Worm (Caenorhabditis elegans) whole organism, early embryonic: Measurements from ENCODE around the gene sdc-1.

Experiments
- F13C5.2 ChIP-seq: sonication (generic microtip); optimal IDR thresholded peaks from 2 replicates; lab custom pipeline; 2017; ENCODE audit warnings: mild to moderate bottlenecking, missing genetic modification characterization, inconsistent platforms, missing compliant biosample characterization
- aly-1 ChIP-seq: sonication (generic microtip); optimal IDR thresholded peaks from 2 replicates; lab custom pipeline; 2016; ENCODE audit warnings: missing genetic modification characterization, missing compliant biosample characterization
- ama-1 ChIP-seq: fragments of 150-350 bp; optimal IDR thresholded peaks from 2 replicates; lab custom pipeline; 2014
- ceh-13 ChIP-seq: fragments of 200-800 bp; sonication (Bioruptor generic); optimal IDR thresholded peaks from 2 replicates; lab custom pipeline; 2018; ENCODE audit warnings: mild to moderate bottlenecking, missing genetic modification characterization, missing compliant biosample characterization
- flt-1 ChIP-seq: fragments of 200-800 bp; sonication (Bioruptor generic); IDR thresholded peaks from 2 replicates; pipeline ENCODE4 v1.3.6; 2022; ENCODE audit warnings: missing genetic modification characterization, missing compliant biosample characterization
- hmbx-1 ChIP-seq: sonication (generic microtip); optimal IDR thresholded peaks from 2 replicates; lab custom pipeline; 2016; ENCODE audit warnings: mild to moderate bottlenecking, missing genetic modification characterization, missing compliant biosample characterization
- hnd-1 ChIP-seq: sonication (generic microtip); optimal IDR thresholded peaks from 2 replicates; lab custom pipeline; 2016; ENCODE audit warnings: missing genetic modification characterization, missing compliant biosample characterization
- pes-1 ChIP-seq: fragments of 200-800 bp; sonication (Bioruptor generic); IDR thresholded peaks from 2 replicates; pipeline ENCODE4 v1.3.6; 2022; ENCODE audit warnings: missing genetic modification reagents, missing genetic modification characterization, missing compliant biosample characterization
- scrt-1 ChIP-seq: fragments of 200-800 bp; sonication (Bioruptor generic); IDR thresholded peaks from 2 replicates; pipeline ENCODE4 v1.3.6; 2022; ENCODE audit warnings: missing genetic modification characterization, missing compliant biosample characterization
- tbx-11 ChIP-seq: fragments of 200-800 bp; sonication (Bioruptor generic); IDR thresholded peaks from 2 replicates; pipeline ENCODE4 v1.3.6; 2022; ENCODE audit warnings: missing genetic modification characterization, missing compliant biosample characterization
- tbx-37 ChIP-seq: fragments of 200-800 bp; sonication (Bioruptor generic); conservative IDR thresholded peaks from 2 replicates; pipeline ENCODE4 v1.3.6; 2022; ENCODE audit warnings: missing genetic modification reagents, missing genetic modification characterization, missing compliant biosample characterization
- tra-4 ChIP-seq: sonication (generic microtip); optimal IDR thresholded peaks from 2 replicates; lab custom pipeline; 2017; ENCODE audit warnings: missing genetic modification characterization, missing compliant biosample characterization

DNA sequence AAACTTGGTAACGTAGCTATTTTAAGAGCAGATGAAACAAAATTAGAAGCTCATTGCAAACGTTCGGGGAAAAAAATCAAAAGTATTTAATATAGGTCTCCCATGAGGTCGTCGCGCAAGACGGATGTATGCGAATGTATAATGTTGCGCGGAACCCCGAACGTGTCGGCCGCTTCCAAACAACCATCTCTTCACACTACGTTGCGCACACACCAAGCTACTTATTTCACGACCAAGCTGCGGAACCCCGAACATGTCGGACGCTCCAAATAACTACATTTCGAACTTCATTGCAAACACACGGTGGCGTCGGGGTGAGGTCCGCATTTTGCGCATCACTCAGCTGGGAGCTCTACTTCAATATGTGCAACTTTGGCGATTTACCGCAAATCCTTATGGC is 17.1 kb upstream of the sdc-1 start:
- TF ChIP-seq ama-1 (lab: Kevin White, UChicago) (no peak), tra-4 (tag; lab: Kevin White, UChicago) (no peak), flt-1 (GFP tag; lab: Robert Waterston, UW) (no peak), F13C5.2 (no peak), hnd-1 (tag; lab: Kevin White, UChicago) (no peak), hmbx-1 (tag; lab: Kevin White, UChicago) (no peak), aly-1 (tag; lab: Kevin White, UChicago) (no peak), pes-1 (GFP tag; lab: Robert Waterston, UW) (no peak), ceh-13 (GFP tag; lab: Kevin White, UChicago) (no peak), scrt-1 (GFP tag; lab: Robert Waterston, UW) (no peak), tbx-11 (GFP tag; lab: Robert Waterston, UW) (no peak), tbx-37 (no peak)
